Fruit fly (Drosophila melanogaster) whole organism, prepupa: ENCODE measurements around the gene CG33509.

ENCODE experiments used
- CG10631 ChIP-seq: fragments of 200-800 bp; sonication (Bioruptor generic); optimal IDR thresholded peaks from 2 replicates; lab custom pipeline; 2016; ENCODE audit warnings: missing biosample characterization, missing genetic modification characterization
- CG11762 ChIP-seq: fragments of 200-800 bp; sonication (Bioruptor generic); optimal IDR thresholded peaks from 3 replicates; lab custom pipeline; 2016; ENCODE audit warnings: missing biosample characterization, missing genetic modification characterization; ENCODE audit not compliant: insufficient read depth
- CG11902 ChIP-seq: fragments of 200-800 bp; sonication (Bioruptor generic); optimal IDR thresholded peaks from 3 replicates; lab custom pipeline; 2016; ENCODE audit warnings: missing biosample characterization, missing genetic modification characterization
- CG1621 ChIP-seq: fragments of 200-800 bp; sonication (Bioruptor generic); optimal IDR thresholded peaks from 3 replicates; lab custom pipeline; 2018; ENCODE audit warnings: missing biosample characterization, mild to moderate bottlenecking, missing genetic modification characterization
- CG16779 ChIP-seq: fragments of 200-800 bp; sonication (Bioruptor generic); optimal IDR thresholded peaks from 3 replicates; lab custom pipeline; 2017; ENCODE audit warnings: missing biosample characterization, mild to moderate bottlenecking, missing genetic modification characterization
- CG3032 ChIP-seq: fragments of 200-800 bp; optimal IDR thresholded peaks from 2 replicates; lab custom pipeline; 2019; ENCODE audit warnings: missing biosample characterization, mild to moderate bottlenecking, missing genetic modification characterization, moderate library complexity
- CG31627 ChIP-seq: fragments of 200-800 bp; sonication (Bioruptor generic); optimal IDR thresholded peaks from 3 replicates; lab custom pipeline; 2016; ENCODE audit warnings: missing biosample characterization, missing genetic modification characterization
- CG32006 ChIP-seq: fragments of 200-800 bp; sonication (Bioruptor generic); optimal IDR thresholded peaks from 3 replicates; lab custom pipeline; 2017; ENCODE audit warnings: missing biosample characterization, mild to moderate bottlenecking, missing genetic modification characterization
- CG34406 ChIP-seq: fragments of 200-800 bp; sonication (Bioruptor generic); optimal IDR thresholded peaks from 3 replicates; lab custom pipeline; 2016; ENCODE audit warnings: missing biosample characterization, missing genetic modification characterization
- CG3919 ChIP-seq: fragments of 200-800 bp; sonication (Bioruptor generic); optimal IDR thresholded peaks from 3 replicates; lab custom pipeline; 2016; ENCODE audit warnings: missing biosample characterization, missing genetic modification characterization
- CG4318 ChIP-seq: fragments of 200-800 bp; sonication (Bioruptor generic); optimal IDR thresholded peaks from 3 replicates; lab custom pipeline; 2017; ENCODE audit warnings: missing biosample characterization, mild to moderate bottlenecking, missing genetic modification characterization
- CG6163 ChIP-seq: fragments of 200-800 bp; sonication (Bioruptor generic); IDR thresholded peaks from 3 replicates; pipeline ENCODE4 v1.3.6; 2022; ENCODE audit warnings: missing biosample characterization, missing genetic modification characterization
- CG6792 ChIP-seq: fragments of 200-800 bp; sonication (Bioruptor generic); optimal IDR thresholded peaks from 3 replicates; lab custom pipeline; 2016; ENCODE audit warnings: missing biosample characterization, missing genetic modification characterization
- CG7368 ChIP-seq: fragments of 200-800 bp; sonication (Bioruptor generic); optimal IDR thresholded peaks from 3 replicates; lab custom pipeline; 2016; ENCODE audit warnings: missing biosample characterization, missing genetic modification characterization
- CG8319 ChIP-seq: fragments of 200-800 bp; sonication (Bioruptor generic); optimal IDR thresholded peaks from 3 replicates; lab custom pipeline; 2016; ENCODE audit warnings: missing biosample characterization, missing genetic modification characterization
- CG9139 ChIP-seq: fragments of 200-800 bp; sonication (Bioruptor generic); optimal IDR thresholded peaks from 3 replicates; lab custom pipeline; 2017; ENCODE audit warnings: missing biosample characterization, mild to moderate bottlenecking, missing genetic modification characterization
- Eip93F ChIP-seq: fragments of 200-800 bp; sonication (Bioruptor generic); optimal IDR thresholded peaks from 2 replicates; lab custom pipeline; 2016; ENCODE audit warnings: missing biosample characterization, mild to moderate bottlenecking, missing genetic modification characterization
- Ets21C ChIP-seq: fragments of 200-800 bp; sonication (Bioruptor generic); optimal IDR thresholded peaks from 3 replicates; lab custom pipeline; 2016; ENCODE audit warnings: missing biosample characterization, missing genetic modification characterization
- Gug ChIP-seq: fragments of 200-800 bp; sonication (Bioruptor generic); IDR thresholded peaks from 2 replicates; pipeline ENCODE4 v1.3.6; 2022; ENCODE audit warnings: missing biosample characterization, missing genetic modification characterization
- Hr38 ChIP-seq: sonication (Bioruptor generic); optimal IDR thresholded peaks from 2 replicates; lab custom pipeline; 2016; ENCODE audit warnings: missing biosample characterization, missing genetic modification characterization
- Hr39 ChIP-seq: fragments of 200-800 bp; sonication (Bioruptor generic); optimal IDR thresholded peaks from 2 replicates; lab custom pipeline; 2016; ENCODE audit warnings: missing biosample characterization, missing genetic modification characterization
- Lpt ChIP-seq: fragments of 200-800 bp; sonication (Bioruptor generic); optimal IDR thresholded peaks from 3 replicates; lab custom pipeline; 2016; ENCODE audit warnings: missing biosample characterization, missing genetic modification characterization
- Met ChIP-seq: fragments of 200-800 bp; sonication (Bioruptor generic); optimal IDR thresholded peaks from 3 replicates; lab custom pipeline; 2016; ENCODE audit warnings: missing biosample characterization, missing genetic modification characterization
- OdsH ChIP-seq: fragments of 200-800 bp; sonication (Bioruptor generic); optimal IDR thresholded peaks from 3 replicates; lab custom pipeline; 2016; ENCODE audit warnings: missing biosample characterization, missing genetic modification characterization
- fd59A ChIP-seq: fragments of 200-800 bp; sonication (Bioruptor generic); optimal IDR thresholded peaks from 2 replicates; lab custom pipeline; 2017; ENCODE audit warnings: missing biosample characterization, mild to moderate bottlenecking, missing genetic modification characterization, missing genetic modification reagents
- fkh ChIP-seq: fragments of 200-800 bp; sonication (Bioruptor generic); optimal IDR thresholded peaks from 3 replicates; lab custom pipeline; 2017; ENCODE audit warnings: missing biosample characterization, mild to moderate bottlenecking, missing genetic modification characterization, moderate library complexity
- lz ChIP-seq: fragments of 200-800 bp; sonication (Bioruptor generic); optimal IDR thresholded peaks from 3 replicates; lab custom pipeline; 2016; ENCODE audit warnings: missing biosample characterization, missing genetic modification characterization
- net ChIP-seq: fragments of 200-800 bp; sonication (Bioruptor generic); optimal IDR thresholded peaks from 3 replicates; lab custom pipeline; 2016; ENCODE audit warnings: missing biosample characterization, missing genetic modification characterization
- salr ChIP-seq, 2 experiments: fragments of 200-800 bp; sonication (Bioruptor generic); optimal IDR thresholded peaks; 3 replicates each; lab custom pipeline; 2016 to 2018; ENCODE audit warnings: missing biosample characterization in 2 of 2, missing genetic modification characterization in 2 of 2, mild to moderate bottlenecking in 1 of 2
- spab ChIP-seq: fragments of 200-800 bp; sonication (Bioruptor generic); optimal IDR thresholded peaks from 2 replicates; lab custom pipeline; 2017; ENCODE audit warnings: missing biosample characterization, mild to moderate bottlenecking, missing genetic modification characterization, missing genetic modification reagents
- ss ChIP-seq, 2 experiments: fragments of 200-800 bp; sonication (Bioruptor generic); optimal IDR thresholded peaks; 2 replicates in 1 of 2; 3 replicates in 1 of 2; lab custom pipeline; 2017 to 2018; ENCODE audit warnings: mild to moderate bottlenecking in 2 of 2, missing biosample characterization in 2 of 2, missing genetic modification characterization in 2 of 2, moderate library complexity in 1 of 2
- svp ChIP-seq: fragments of 200-800 bp; sonication (Bioruptor generic); peaks from one replicate; lab custom pipeline; 2016; ENCODE audit warnings: missing biosample characterization, missing genetic modification characterization
- topi ChIP-seq: fragments of 200-800 bp; sonication (Bioruptor generic); optimal IDR thresholded peaks from 3 replicates; lab custom pipeline; 2016; ENCODE audit warnings: missing biosample characterization, missing genetic modification characterization
- vri ChIP-seq: fragments of 200-800 bp; sonication (Bioruptor generic); optimal IDR thresholded peaks from 3 replicates; lab custom pipeline; 2016; ENCODE audit warnings: missing biosample characterization, mild to moderate bottlenecking, missing genetic modification characterization

CG33509 gene

dm6 chr2L:21086406-21086805, at the start of gene CG33509:
Gene CG33509 (minus strand): TSS chr2L:21086506.
- no peak for TF ChIP-seq CG34406 (GFP tag; lab: Kevin White, UChicago)
- TF ChIP-seq Gug (GFP tag; lab: Robert Waterston, UW): no peak
- TF ChIP-seq CG31627 (GFP tag; lab: Kevin White, UChicago): no peak
- TF ChIP-seq Ets21C (GFP tag; lab: Kevin White, UChicago): no peak
- no peak for TF ChIP-seq fd59A (GFP tag; lab: Kevin White, UChicago)
- TF ChIP-seq ss (GFP tag; optimal IDR thresholded peaks at IDR 0.05; lab: Kevin White, UChicago): no peak
- no peak for TF ChIP-seq CG10631 (GFP tag; lab: Kevin White, UChicago)
- no peak for TF ChIP-seq svp (GFP tag; lab: Kevin White, UChicago)

DNA sequence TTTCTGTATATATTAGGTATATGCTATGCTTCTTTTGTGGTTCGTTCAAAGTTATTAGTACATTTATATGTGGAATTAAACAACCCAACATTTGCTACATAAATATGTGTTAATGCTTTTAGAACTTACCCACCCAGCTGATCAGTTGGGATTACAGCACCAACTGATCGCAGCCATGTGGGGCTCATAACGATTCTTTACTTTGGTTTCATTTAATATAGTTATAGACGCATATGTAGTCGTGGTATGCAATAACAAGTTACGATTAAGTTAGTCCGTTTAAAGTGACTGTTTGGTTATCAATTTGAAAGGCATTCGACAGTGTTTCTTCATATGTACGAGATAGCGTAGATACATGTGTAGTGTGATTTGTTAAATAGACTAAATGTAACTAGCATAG, 49.5 kb upstream of the CG33509 start:
- TF ChIP-seq CG4318 (GFP tag; lab: Kevin White, UChicago) (no peak), OdsH (GFP tag; lab: Kevin White, UChicago) (no peak), CG6792 (GFP tag; lab: Kevin White, UChicago) (no peak)

- TF ChIP-seq Lpt (no peak), topi (GFP tag; lab: Kevin White, UChicago) (no peak), CG3032 (tag; lab: Kevin White, UChicago) (no peak), fd59A (GFP tag; lab: Kevin White, UChicago) (no peak), CG7368 (GFP tag; lab: Kevin White, UChicago) (no peak), spab (GFP tag; lab: Kevin White, UChicago) (no peak), CG6163 (GFP tag; lab: Robert Waterston, UW) (no peak), CG11762 (GFP tag; lab: Kevin White, UChicago) (no peak), CG32006 (GFP tag; lab: Kevin White, UChicago) (no peak)
These were observed 29.4 kb upstream of the CG33509 start for dm6 chr2L:21115687-21116086.

DNA sequence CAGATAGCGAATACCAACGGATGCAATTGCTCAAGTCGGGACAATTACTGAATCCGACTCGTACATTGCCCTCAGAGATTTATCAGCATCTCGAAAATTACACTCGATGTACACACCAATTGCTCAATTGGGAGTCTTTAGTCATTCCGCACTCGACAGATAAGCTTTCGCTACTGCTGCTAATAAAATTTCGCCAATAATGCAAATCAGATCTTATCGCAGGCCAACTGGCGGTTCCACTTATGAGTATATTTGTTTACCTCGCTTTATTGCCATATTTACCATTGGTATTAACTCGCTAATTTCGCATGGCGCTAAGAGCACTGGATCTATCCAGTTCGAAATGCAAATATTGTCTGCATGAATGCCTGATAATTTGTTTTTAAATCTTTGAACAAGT, 27.2 kb upstream of the CG33509 start:
- TF ChIP-seq vri (GFP tag; lab: Kevin White, UChicago) (peak; percentile 69), Eip93F (GFP tag; lab: Kevin White, UChicago) (peak; percentile 19), CG16779 (tag; lab: Kevin White, UChicago) (no peak), Met (peak; percentile 15), svp (GFP tag; lab: Kevin White, UChicago) (peak; percentile 83), CG9139 (GFP tag; lab: Kevin White, UChicago) (no peak), Hr38 (GFP tag; lab: Kevin White, UChicago) (no peak), fkh (GFP tag; lab: Kevin White, UChicago) (peak; percentile 39)

dm6 chr2L:21111849-21112248, 25.5 kb upstream of the CG33509 start:
- TF ChIP-seq fkh (GFP tag; lab: Kevin White, UChicago): peak; percentile 24
- no peak for TF ChIP-seq lz (GFP tag; lab: Kevin White, UChicago)
- no peak for TF ChIP-seq Hr39 (GFP tag; lab: Kevin White, UChicago)

- TF ChIP-seq salr (GFP tag; optimal IDR thresholded peaks at IDR 0.05; lab: Kevin White, UChicago) (no peak), CG6792 (GFP tag; lab: Kevin White, UChicago) (no peak), Eip93F (GFP tag; lab: Kevin White, UChicago) (no peak), CG8319 (GFP tag; lab: Kevin White, UChicago) (no peak), OdsH (GFP tag; lab: Kevin White, UChicago) (no peak), CG3919 (no peak), net (GFP tag; lab: Kevin White, UChicago) (no peak), CG11902 (GFP tag; lab: Kevin White, UChicago) (no peak), CG34406 (GFP tag; lab: Kevin White, UChicago) (no peak), CG1621 (tag; lab: Kevin White, UChicago) (no peak), lz (GFP tag; lab: Kevin White, UChicago) (no peak), Gug (GFP tag; lab: Robert Waterston, UW) (no peak)
These were observed 23.4 kb upstream of the CG33509 start for dm6 chr2L:21109680-21110079.
